Worm (Caenorhabditis elegans) whole organism, L4/young adult: ENCODE results near the gene B0478.3.

Experiments used
- dao-5 ChIP-seq: sonication (generic microtip); optimal IDR thresholded peaks from 2 replicates; lab custom pipeline; 2016; ENCODE audit warnings: missing genotype, missing genetic modification characterization, moderate library complexity, missing compliant biosample characterization
- him-1 ChIP-seq: sonication (generic microtip); optimal IDR thresholded peaks from 2 replicates; lab custom pipeline; 2016; ENCODE audit warnings: missing genotype, missing genetic modification reagents, missing genetic modification characterization, missing compliant biosample characterization

ce11 chrIV:6937548-6937947 lies 26.9 kb downstream of the B0478.3 start, which contains the start of gene npr-12:
- no peak for TF ChIP-seq dao-5 (tag; lab: Kevin White, UChicago)
- no peak for TF ChIP-seq him-1 (tag; lab: Kevin White, UChicago)
